Fruit fly (Drosophila melanogaster) whole organism, embryonic: ENCODE data around the gene Polr1F.
A peak's percentile ranks its signal among the peaks of the same experiment; 100 is the strongest.

Experiments used
- Abd-B ChIP-seq: fragments of 200-800 bp; sonication (Bioruptor generic); optimal IDR thresholded peaks from 2 replicates; lab custom pipeline; 2018; ENCODE audit warnings: missing biosample characterization, mild to moderate bottlenecking, missing genetic modification characterization, moderate library complexity
- Blimp-1 ChIP-seq: fragments of 200-800 bp; sonication (Bioruptor generic); optimal IDR thresholded peaks from 3 replicates; lab custom pipeline; 2018; ENCODE audit warnings: missing biosample characterization, missing genetic modification characterization, mild to moderate bottlenecking, moderate library complexity, missing genetic modification reagents
- Bteb2 ChIP-seq: fragments of 200-800 bp; sonication (Bioruptor generic); optimal IDR thresholded peaks from 2 replicates; lab custom pipeline; 2016; ENCODE audit warnings: missing biosample characterization, missing genetic modification characterization
- CG10267 ChIP-seq: fragments of 200-800 bp; sonication (Bioruptor generic); optimal IDR thresholded peaks from 2 replicates; lab custom pipeline; 2018; ENCODE audit warnings: missing biosample characterization, mild to moderate bottlenecking, missing genetic modification characterization, moderate library complexity
- CG10366 ChIP-seq: fragments of 200-800 bp; sonication (Bioruptor generic); IDR thresholded peaks from 2 replicates; pipeline ENCODE4 v1.3.6; 2022; ENCODE audit warnings: missing biosample characterization, missing genetic modification characterization
- CG10543 ChIP-seq: fragments of 200-800 bp; sonication (Bioruptor generic); optimal IDR thresholded peaks from 3 replicates; lab custom pipeline; 2017; ENCODE audit warnings: missing biosample characterization, mild to moderate bottlenecking, missing genetic modification characterization, moderate library complexity
- CG11695 ChIP-seq: fragments of 200-800 bp; sonication (Bioruptor generic); IDR thresholded peaks from 3 replicates; pipeline ENCODE4 v1.3.6; 2022; ENCODE audit warnings: missing biosample characterization, missing genetic modification characterization
- CG11696 ChIP-seq: fragments of 200-800 bp; sonication (Bioruptor generic); IDR thresholded peaks from 2 replicates; pipeline ENCODE4 v1.3.6; 2022; ENCODE audit warnings: missing biosample characterization, missing genetic modification characterization
- CG12219 ChIP-seq: fragments of 200-800 bp; sonication (Bioruptor generic); optimal IDR thresholded peaks from 3 replicates; lab custom pipeline; 2018; ENCODE audit warnings: missing biosample characterization, mild to moderate bottlenecking, missing genetic modification characterization
- CG14050 ChIP-seq: fragments of 200-800 bp; sonication (Bioruptor generic); IDR thresholded peaks from 3 replicates; pipeline ENCODE4 v1.3.6; 2022; ENCODE audit warnings: missing biosample characterization, missing genetic modification characterization
- CG16779 ChIP-seq: fragments of 200-800 bp; sonication (Bioruptor generic); IDR thresholded peaks from 2 replicates; pipeline ENCODE4 v1.3.6; 2022; ENCODE audit warnings: missing biosample characterization, missing genetic modification characterization
- CG16813 ChIP-seq: fragments of 200-800 bp; sonication (Bioruptor generic); IDR thresholded peaks from 3 replicates; pipeline ENCODE4 v1.3.6; 2022; ENCODE audit warnings: missing biosample characterization, missing genetic modification characterization; ENCODE audit not compliant: partially characterized antibody
- CG2889 ChIP-seq: fragments of 200-800 bp; sonication (Bioruptor generic); IDR thresholded peaks from 3 replicates; pipeline ENCODE4 v1.3.6; 2022; ENCODE audit warnings: missing biosample characterization, missing genetic modification characterization
- CG30403 ChIP-seq: fragments of 200-800 bp; sonication (Bioruptor generic); optimal IDR thresholded peaks from 3 replicates; lab custom pipeline; 2016; ENCODE audit warnings: missing biosample characterization, missing genetic modification characterization
- CG32767 ChIP-seq: fragments of 200-800 bp; sonication (Bioruptor generic); IDR thresholded peaks from 2 replicates; pipeline ENCODE4 v1.3.6; 2022; ENCODE audit warnings: missing biosample characterization, missing genetic modification characterization
- CG5180 ChIP-seq: fragments of 200-800 bp; sonication (Bioruptor generic); optimal IDR thresholded peaks from 3 replicates; lab custom pipeline; 2017; ENCODE audit warnings: missing biosample characterization, missing genetic modification characterization, mild to moderate bottlenecking, moderate library complexity, missing genetic modification reagents
- CG6254 ChIP-seq: fragments of 200-800 bp; sonication (Bioruptor generic); optimal IDR thresholded peaks from 3 replicates; lab custom pipeline; 2017; ENCODE audit warnings: mild to moderate bottlenecking, missing biosample characterization, missing genetic modification reagents, missing genetic modification characterization
- CG8290 ChIP-seq, 3 experiments: fragments of 200-800 bp; sonication (Bioruptor generic); optimal IDR thresholded peaks; 2 replicates each; lab custom pipeline; 2016 to 2019; ENCODE audit warnings: missing biosample characterization in 3 of 3, missing genetic modification characterization in 3 of 3, mild to moderate bottlenecking in 2 of 3, moderate library complexity in 1 of 3
- CG8944 ChIP-seq: fragments of 200-800 bp; sonication (Bioruptor generic); optimal IDR thresholded peaks from 3 replicates; lab custom pipeline; 2016; ENCODE audit warnings: missing biosample characterization, missing genetic modification characterization
- CrebB ChIP-seq: fragments of 200-800 bp; sonication (Bioruptor generic); optimal IDR thresholded peaks from 3 replicates; lab custom pipeline; 2018; ENCODE audit warnings: missing biosample characterization, mild to moderate bottlenecking, missing genetic modification characterization
- D ChIP-seq, 2 experiments: fragments of 200-800 bp in 1 of 2; fragments of >200 bp in 1 of 2; sonication (Bioruptor generic) in 1 of 2; optimal IDR thresholded peaks; 2 replicates in 1 of 2; 3 replicates in 1 of 2; lab custom pipeline; 2017; ENCODE audit warnings: mild to moderate bottlenecking in 1 of 2, missing biosample characterization in 1 of 2, missing genetic modification characterization in 1 of 2, missing genetic modification reagents in 1 of 2
- D19A ChIP-seq: fragments of 200-800 bp; optimal IDR thresholded peaks from 3 replicates; lab custom pipeline; 2019; ENCODE audit warnings: missing biosample characterization, mild to moderate bottlenecking, missing genetic modification characterization, moderate library complexity
- Dbx ChIP-seq: fragments of 200-800 bp; sonication (Bioruptor generic); IDR thresholded peaks from 3 replicates; pipeline ENCODE4 v1.3.6; 2022; ENCODE audit warnings: missing biosample characterization, missing genetic modification characterization
- H15 ChIP-seq: fragments of 200-800 bp; sonication (Bioruptor generic); IDR thresholded peaks from 3 replicates; pipeline ENCODE4 v1.3.6; 2022; ENCODE audit warnings: missing biosample characterization, missing genetic modification characterization
- H2.0 ChIP-seq: fragments of 200-800 bp; sonication (Bioruptor generic); IDR thresholded peaks from 2 replicates; pipeline ENCODE4 v1.3.6; 2022; ENCODE audit warnings: missing biosample characterization, missing genetic modification characterization
- HHEX ChIP-seq: fragments of 200-800 bp; sonication (Bioruptor generic); optimal IDR thresholded peaks from 3 replicates; lab custom pipeline; 2017; ENCODE audit warnings: missing biosample characterization, mild to moderate bottlenecking, missing genetic modification characterization, missing genetic modification reagents
- HLH3B ChIP-seq: fragments of 200-800 bp; sonication (Bioruptor generic); IDR thresholded peaks from 2 replicates; pipeline ENCODE4 v1.3.6; 2022; ENCODE audit warnings: missing biosample characterization, missing genetic modification characterization
- HLH4C ChIP-seq: fragments of 200-800 bp; sonication (Bioruptor generic); IDR thresholded peaks from 3 replicates; pipeline ENCODE4 v1.3.6; 2022; ENCODE audit warnings: missing biosample characterization, missing genetic modification characterization; ENCODE audit not compliant: partially characterized antibody
- Hey ChIP-seq: fragments of 200-800 bp; sonication (Bioruptor generic); optimal IDR thresholded peaks from 3 replicates; lab custom pipeline; 2018; ENCODE audit warnings: missing biosample characterization, mild to moderate bottlenecking, missing genetic modification characterization
- Hsf ChIP-seq: fragments of 200-800 bp; sonication (Bioruptor generic); optimal IDR thresholded peaks from 3 replicates; lab custom pipeline; 2016; ENCODE audit warnings: missing biosample characterization, missing genetic modification characterization
- Lim3 ChIP-seq: fragments of 200-800 bp; sonication (Bioruptor generic); IDR thresholded peaks from 2 replicates; pipeline ENCODE4 v1.3.6; 2022; ENCODE audit warnings: missing biosample characterization, missing genetic modification characterization
- PHDP ChIP-seq: fragments of 200-800 bp; sonication (Bioruptor generic); optimal IDR thresholded peaks from 3 replicates; lab custom pipeline; 2018; ENCODE audit warnings: missing biosample characterization, mild to moderate bottlenecking, missing genetic modification characterization, moderate library complexity
- Sin3A ChIP-seq: fragments of >200 bp; optimal IDR thresholded peaks from 2 replicates; lab custom pipeline; 2018
- Usf ChIP-seq: fragments of 200-800 bp; sonication (Bioruptor generic); optimal IDR thresholded peaks from 2 replicates; lab custom pipeline; 2017; ENCODE audit warnings: missing genotype, missing biosample characterization, missing genetic modification characterization
- bcd ChIP-seq: fragments of 200-800 bp; sonication (Bioruptor generic); optimal IDR thresholded peaks from 2 replicates; lab custom pipeline; 2017; ENCODE audit warnings: missing biosample characterization, mild to moderate bottlenecking, missing genetic modification characterization
- caup ChIP-seq: fragments of 200-800 bp; sonication (Bioruptor generic); optimal IDR thresholded peaks from 3 replicates; lab custom pipeline; 2017; ENCODE audit warnings: missing biosample characterization, mild to moderate bottlenecking, missing genetic modification characterization, moderate library complexity; ENCODE audit not compliant: severe bottlenecking
- emc ChIP-seq: fragments of 200-800 bp; sonication (Bioruptor generic); optimal IDR thresholded peaks from 2 replicates; lab custom pipeline; 2016; ENCODE audit warnings: missing biosample characterization, missing genetic modification characterization
- ems ChIP-seq: fragments of 200-800 bp; sonication (Bioruptor generic); optimal IDR thresholded peaks from 3 replicates; lab custom pipeline; 2016; ENCODE audit warnings: missing biosample characterization, missing genetic modification characterization
- grn ChIP-seq: fragments of 200-800 bp; sonication (Bioruptor generic); optimal IDR thresholded peaks from 3 replicates; lab custom pipeline; 2017; ENCODE audit warnings: missing biosample characterization, missing genetic modification characterization
- hbn ChIP-seq: fragments of 200-800 bp; sonication (Bioruptor generic); IDR thresholded peaks from 2 replicates; pipeline ENCODE4 v1.3.6; 2022; ENCODE audit warnings: missing biosample characterization, missing genetic modification characterization; ENCODE audit not compliant: partially characterized antibody
- jing ChIP-seq: fragments of 200-800 bp; sonication (Bioruptor generic); optimal IDR thresholded peaks from 2 replicates; lab custom pipeline; 2018; ENCODE audit warnings: missing biosample characterization, mild to moderate bottlenecking, missing genetic modification characterization
- lmd ChIP-seq: fragments of 200-800 bp; sonication (Bioruptor generic); IDR thresholded peaks from 2 replicates; pipeline ENCODE4 v1.3.6; 2022; ENCODE audit warnings: missing biosample characterization, missing genetic modification characterization
- pfk ChIP-seq: fragments of 200-800 bp; sonication (Bioruptor generic); optimal IDR thresholded peaks from 2 replicates; lab custom pipeline; 2018; ENCODE audit warnings: missing biosample characterization, mild to moderate bottlenecking, missing genetic modification characterization, moderate library complexity
- seq ChIP-seq: fragments of 200-800 bp; sonication (Bioruptor generic); IDR thresholded peaks from 2 replicates; pipeline ENCODE4 v1.3.6; 2022; ENCODE audit warnings: missing biosample characterization, missing genetic modification characterization
- slbo ChIP-seq: fragments of 200-800 bp; sonication (Bioruptor generic); IDR thresholded peaks from 2 replicates; pipeline ENCODE4 v1.3.6; 2022; ENCODE audit warnings: missing biosample characterization, missing genetic modification characterization
- sna ChIP-seq: fragments of 200-800 bp; sonication (Bioruptor generic); IDR thresholded peaks from 2 replicates; pipeline ENCODE4 v1.3.6; 2022; ENCODE audit warnings: missing biosample characterization, missing genetic modification characterization; ENCODE audit not compliant: partially characterized antibody
- tio ChIP-seq: fragments of 200-800 bp; sonication (Bioruptor generic); optimal IDR thresholded peaks from 2 replicates; lab custom pipeline; 2017; ENCODE audit warnings: missing biosample characterization, missing genetic modification characterization, inconsistent platforms
- zfh2 ChIP-seq: fragments of 200-800 bp; sonication (Bioruptor generic); optimal IDR thresholded peaks from 2 replicates; lab custom pipeline; 2016; ENCODE audit warnings: missing biosample characterization, missing genetic modification characterization

Polr1F gene

dm6 chr2L:6922091-6922753 lies 14.6 kb upstream of the Polr1F start (continued):
- TF ChIP-seq H2.0 (GFP tag; lab: Robert Waterston, UW) (no peak), CG8290 (GFP tag; optimal IDR thresholded peaks at IDR 0.05; lab: Kevin White, UChicago) (peak; percentile 58), CG8290 (tag; optimal IDR thresholded peaks at IDR 0.05; lab: Kevin White, UChicago) (no peak), CG11696 (GFP tag; lab: Robert Waterston, UW) (peak; percentile 59; the same call in 1 of the 2 replicates), CG12219 (GFP tag; lab: Kevin White, UChicago) (peak; percentile 65), D (optimal IDR thresholded peaks at IDR 0.05; lab: Kevin White, UChicago) (no peak), D (GFP tag; optimal IDR thresholded peaks at IDR 0.05; lab: Kevin White, UChicago) (peak; percentile 60), pfk (GFP tag; lab: Kevin White, UChicago) (no peak), HLH3B (GFP tag; lab: Robert Waterston, UW) (peak; percentile 81; the same call in 1 of the 2 replicates), CG16813 (GFP tag; lab: Robert Waterston, UW) (no peak), CG14050 (GFP tag; lab: Robert Waterston, UW) (no peak), Usf (GFP tag; lab: Kevin White, UChicago) (peak; percentile 8), sna (no peak), emc (GFP tag; lab: Kevin White, UChicago) (peak; percentile 52), ems (GFP tag; lab: Kevin White, UChicago) (peak; percentile 64), CG8944 (GFP tag; lab: Kevin White, UChicago) (peak; percentile 63), CG30403 (GFP tag; lab: Kevin White, UChicago) (peak; percentile 74), CrebB (tag; lab: Kevin White, UChicago) (no peak), Blimp-1 (GFP tag; lab: Kevin White, UChicago) (no peak), Dbx (GFP tag; lab: Robert Waterston, UW) (peak; percentile 74; the same call in 2 of the 3 replicates), CG10366 (GFP tag; lab: Robert Waterston, UW) (peak; percentile 80; the same call in 1 of the 2 replicates), grn (GFP tag; lab: Kevin White, UChicago) (no peak), Lim3 (no peak), CG5180 (GFP tag; lab: Kevin White, UChicago) (no peak), hbn (GFP tag; lab: Robert Waterston, UW) (no peak), Sin3A (lab: Kevin White, UChicago) (no peak), zfh2 (peak; percentile 61), tio (GFP tag; lab: Kevin White, UChicago) (no peak), HLH4C (GFP tag; lab: Robert Waterston, UW) (no peak), seq (GFP tag; lab: Robert Waterston, UW) (peak; percentile 67; the same call in 1 of the 2 replicates), CG32767 (no peak), CG11695 (GFP tag; lab: Robert Waterston, UW) (peak; percentile 76), slbo (no peak), Bteb2 (peak; percentile 32), D19A (tag; lab: Kevin White, UChicago) (peak; percentile 66), PHDP (tag; lab: Kevin White, UChicago) (peak; percentile 60), bcd (GFP tag; lab: Kevin White, UChicago) (no peak), CG6254 (GFP tag; lab: Kevin White, UChicago) (peak; percentile 69), CG16779 (GFP tag; lab: Robert Waterston, UW) (peak; percentile 76), jing (GFP tag; lab: Kevin White, UChicago) (no peak), Abd-B (GFP tag; lab: Kevin White, UChicago) (no peak), H15 (no peak), CG10543 (GFP tag; lab: Kevin White, UChicago) (no peak), CG2889 (GFP tag; lab: Robert Waterston, UW) (no peak), HHEX (peak; percentile 65), lmd (GFP tag; lab: Robert Waterston, UW) (no peak), Hey (tag; lab: Kevin White, UChicago) (no peak), caup (GFP tag; lab: Kevin White, UChicago) (peak; percentile 60), CG10267 (tag; lab: Kevin White, UChicago) (peak; percentile 69), Hsf (peak; percentile 73)
